Worm (Caenorhabditis elegans) whole organism, young adult: Measurements from ENCODE around the gene F27E5.5.

Experiments used
- F49E8.2 ChIP-seq: sonication (generic microtip); optimal IDR thresholded peaks from 3 replicates; lab custom pipeline; 2017; ENCODE audit warnings: missing genetic modification characterization, mild to moderate bottlenecking, missing compliant biosample characterization, antibody characterized with exemption, moderate library complexity; ENCODE audit not compliant: insufficient read depth
- T26A5.8 ChIP-seq: sonication (generic microtip); optimal IDR thresholded peaks from 2 replicates; lab custom pipeline; 2016; ENCODE audit warnings: missing genetic modification characterization, missing compliant biosample characterization
- ceh-40 ChIP-seq: fragments of 200-800 bp; sonication (Bioruptor generic); IDR thresholded peaks from 2 replicates; pipeline ENCODE4 v1.3.6; 2022; ENCODE audit warnings: missing genetic modification characterization, missing compliant biosample characterization
- fkh-3 ChIP-seq: sonication (generic microtip); optimal IDR thresholded peaks from 2 replicates; lab custom pipeline; 2016; ENCODE audit warnings: mild to moderate bottlenecking, missing genetic modification characterization, missing compliant biosample characterization
- lin-35 ChIP-seq, 3 experiments: fragments of 150-350 bp in 2 of 3; sonication (generic microtip) in 1 of 3; optimal IDR thresholded peaks; 2 replicates each; lab custom pipeline; 2014 to 2018; ENCODE audit warnings: missing biosample characterization in 3 of 3, missing genetic modification characterization in 3 of 3, missing genetic modification reagents in 3 of 3
- pha-4 ChIP-seq: fragments of 150-350 bp; sonication (generic microtip); optimal IDR thresholded peaks from 2 replicates; lab custom pipeline; 2014; ENCODE audit warnings: missing biosample characterization, missing genetic modification reagents, missing genetic modification characterization
- snpc-4 ChIP-seq, 5 experiments: fragments of 150-350 bp in 1 of 5; sonication (generic microtip) in 4 of 5; optimal IDR thresholded peaks; 2 replicates each; lab custom pipeline; 2014 to 2018; ENCODE audit warnings: missing genetic modification characterization in 5 of 5, missing biosample characterization in 3 of 5, antibody characterized with exemption in 2 of 5, mild to moderate bottlenecking in 2 of 5, missing compliant biosample characterization in 2 of 5, missing genotype in 2 of 5, moderate library complexity in 2 of 5, missing genetic modification reagents in 1 of 5
- unc-62 ChIP-seq: fragments of 150-350 bp; optimal IDR thresholded peaks from 2 replicates; lab custom pipeline; 2014; ENCODE audit warnings: missing biosample characterization, missing genetic modification reagents, missing genetic modification characterization
- xnd-1 ChIP-seq: sonication (generic microtip); optimal IDR thresholded peaks from 2 replicates; lab custom pipeline; 2016; ENCODE audit warnings: missing genotype, missing genetic modification reagents, missing genetic modification characterization, missing compliant biosample characterization
- ztf-26 ChIP-seq: sonication (generic microtip); optimal IDR thresholded peaks from 2 replicates; lab custom pipeline; 2017; ENCODE audit warnings: missing genetic modification characterization, missing compliant biosample characterization
- ztf-3 ChIP-seq: fragments of 200-800 bp; sonication (Bioruptor generic); optimal IDR thresholded peaks from 2 replicates; lab custom pipeline; 2018; ENCODE audit warnings: mild to moderate bottlenecking, missing genetic modification characterization, missing compliant biosample characterization

DNA sequence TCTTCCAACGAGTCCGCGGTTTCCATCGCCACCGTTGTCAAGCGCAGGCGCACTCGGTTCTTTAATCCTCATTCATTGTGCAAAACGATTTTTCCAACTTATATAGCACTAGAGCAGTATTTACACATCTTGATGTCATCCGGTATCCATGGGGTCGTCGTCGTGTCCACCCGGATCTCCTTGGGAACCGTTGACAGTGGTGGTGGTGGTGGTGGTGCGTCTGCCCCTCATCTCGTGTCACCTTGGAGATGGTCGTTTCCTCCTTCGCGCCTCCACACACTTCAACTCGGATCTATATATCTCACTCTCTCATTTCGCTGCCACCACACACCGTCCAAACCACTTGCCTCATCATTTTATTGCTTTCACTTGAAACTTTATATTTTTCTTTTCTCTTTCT lies 31.1 kb upstream of the F27E5.5 start:
- TF ChIP-seq pha-4 (tag; lab: Kevin White, UChicago) = no peak
- TF ChIP-seq ceh-40 = no peak
- no peak for TF ChIP-seq ztf-3
- no peak for TF ChIP-seq lin-35 (GFP tag; optimal IDR thresholded peaks at IDR 0.05; lab: Kevin White, UChicago)
- TF ChIP-seq unc-62 (GFP tag; lab: Kevin White, UChicago) = no peak
- TF ChIP-seq xnd-1 (tag; lab: Kevin White, UChicago) = no peak
- no peak for TF ChIP-seq F49E8.2
- TF ChIP-seq snpc-4 (GFP tag; optimal IDR thresholded peaks at IDR 0.05; lab: Kevin White, UChicago) = no peak
- no peak for TF ChIP-seq snpc-4 (tag; optimal IDR thresholded peaks at IDR 0.05; lab: Kevin White, UChicago)
- TF ChIP-seq ztf-26 = no peak
- TF ChIP-seq fkh-3 (tag; lab: Kevin White, UChicago) = no peak
- TF ChIP-seq T26A5.8 (tag; lab: Kevin White, UChicago) = no peak
